Worm (Caenorhabditis elegans): ENCODE measurements around the gene C05E11.2.

- TF ChIP-seq mdl-1 (tag; optimal IDR thresholded peaks at IDR 0.05): peak in 1 of 2 experiments; percentile 89
- TF ChIP-seq pax-3 (tag; optimal IDR thresholded peaks at IDR 0.05): no peak
- no peak for TF ChIP-seq ztf-11 (tag; optimal IDR thresholded peaks at IDR 0.05)
- no peak for TF ChIP-seq ama-1 (optimal IDR thresholded peaks at IDR 0.05)
- no peak for TF ChIP-seq ceh-88 (GFP tag; IDR thresholded peaks at IDR 0.05)
- TF ChIP-seq lir-3 (tag; optimal IDR thresholded peaks at IDR 0.05; ENCODE audit: poor library complexity): peak; percentile 11
- TF ChIP-seq lin-35 (GFP tag; optimal IDR thresholded peaks at IDR 0.05): peak; percentile 13 to 40
- no peak for TF ChIP-seq ceh-63 (GFP tag; optimal IDR thresholded peaks at IDR 0.05)
- TF ChIP-seq snpc-4 (tag; optimal IDR thresholded peaks at IDR 0.05): peak; percentile 33
- TF ChIP-seq aha-1 (tag; optimal IDR thresholded peaks at IDR 0.05): no peak
Observed at ce11 chrX:4635643-4636042, 48.9 kb downstream of the C05E11.2 start.

All from whole organism, L1 larva.